Worm (Caenorhabditis elegans): ENCODE measurements around the gene arx-2.

DNA sequence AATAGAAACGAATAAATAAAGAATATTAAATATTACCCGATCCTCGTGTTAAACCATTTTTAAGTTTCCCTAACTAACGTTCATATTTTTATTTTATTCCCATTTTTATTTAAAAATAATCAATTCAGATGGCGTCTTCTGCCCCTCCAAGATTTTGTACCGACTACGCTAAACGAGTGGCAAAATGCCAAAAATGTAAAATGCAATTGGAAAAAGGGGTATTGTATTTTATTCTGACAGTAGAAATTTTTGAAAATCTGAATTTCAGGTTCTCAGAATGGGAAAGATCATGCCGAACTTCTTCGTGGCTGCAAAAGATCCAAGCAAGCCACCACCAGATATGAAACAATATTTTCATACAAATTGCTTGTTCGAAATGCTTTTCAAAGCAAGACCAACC is 4.7 kb upstream of the arx-2 start, which contains the start of gene K07C5.3:
- no peak for TF ChIP-seq ztf-23 (GFP tag; IDR thresholded peaks at IDR 0.05)
- TF ChIP-seq cog-1 (tag; optimal IDR thresholded peaks at IDR 0.05): no peak
- no peak for TF ChIP-seq flt-1 (GFP tag; IDR thresholded peaks at IDR 0.05)
- no peak for TF ChIP-seq tab-1 (GFP tag; IDR thresholded peaks at IDR 0.05)
- TF ChIP-seq med-1 (GFP tag; optimal IDR thresholded peaks at IDR 0.05; ENCODE audit: insufficient read depth): no peak
- no peak for TF ChIP-seq klf-2 (GFP tag; conservative IDR thresholded peaks at IDR 0.05)
